Worm (Caenorhabditis elegans): Measurements from ENCODE around the gene asp-3.

Gene asp-3

DNA sequence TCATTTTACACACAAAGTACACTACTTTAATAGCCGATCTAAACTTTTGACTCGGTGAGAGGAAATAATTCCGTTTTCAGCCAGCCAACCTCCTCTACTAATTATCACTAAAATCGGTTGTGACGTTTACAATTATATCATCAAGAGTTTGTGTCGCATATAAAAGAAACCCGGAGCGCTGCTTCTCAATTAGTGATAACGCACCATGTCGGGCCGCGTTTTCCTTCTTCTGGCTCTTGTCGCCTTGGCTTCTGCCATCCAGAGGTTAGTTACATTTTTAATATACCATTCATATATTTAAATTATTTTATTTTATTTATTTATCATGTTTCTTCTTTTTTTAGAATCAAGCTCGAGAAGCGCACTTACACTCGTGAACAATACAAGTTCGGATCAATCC is at the start of gene asp-3:
TSS of gene asp-3 (plus strand) at position 79 of the 400 bp plus-strand sequence.
- no peak for TF ChIP-seq unc-62 (GFP tag; optimal IDR thresholded peaks at IDR 0.05)

DNA sequence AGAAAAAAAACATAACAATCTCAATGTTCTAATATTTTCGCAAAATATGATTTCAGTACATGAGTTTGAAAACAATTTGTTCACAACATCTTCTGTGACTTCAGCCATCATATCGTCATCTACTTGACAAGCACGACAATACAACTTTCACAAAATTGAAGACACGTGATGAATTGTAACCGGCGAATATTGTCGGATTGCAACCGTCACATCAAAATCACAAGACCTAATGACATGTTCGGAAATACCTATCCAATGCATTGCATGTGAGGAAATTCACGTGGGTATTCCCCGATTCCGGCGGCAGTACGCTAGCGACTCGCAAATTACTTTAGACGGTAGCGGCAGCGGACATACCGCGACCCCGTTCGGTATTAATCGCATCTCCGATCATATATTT is 49.3 kb upstream of the asp-3 start:
- TF ChIP-seq unc-62 (GFP tag; optimal IDR thresholded peaks at IDR 0.05) = no peak

DNA sequence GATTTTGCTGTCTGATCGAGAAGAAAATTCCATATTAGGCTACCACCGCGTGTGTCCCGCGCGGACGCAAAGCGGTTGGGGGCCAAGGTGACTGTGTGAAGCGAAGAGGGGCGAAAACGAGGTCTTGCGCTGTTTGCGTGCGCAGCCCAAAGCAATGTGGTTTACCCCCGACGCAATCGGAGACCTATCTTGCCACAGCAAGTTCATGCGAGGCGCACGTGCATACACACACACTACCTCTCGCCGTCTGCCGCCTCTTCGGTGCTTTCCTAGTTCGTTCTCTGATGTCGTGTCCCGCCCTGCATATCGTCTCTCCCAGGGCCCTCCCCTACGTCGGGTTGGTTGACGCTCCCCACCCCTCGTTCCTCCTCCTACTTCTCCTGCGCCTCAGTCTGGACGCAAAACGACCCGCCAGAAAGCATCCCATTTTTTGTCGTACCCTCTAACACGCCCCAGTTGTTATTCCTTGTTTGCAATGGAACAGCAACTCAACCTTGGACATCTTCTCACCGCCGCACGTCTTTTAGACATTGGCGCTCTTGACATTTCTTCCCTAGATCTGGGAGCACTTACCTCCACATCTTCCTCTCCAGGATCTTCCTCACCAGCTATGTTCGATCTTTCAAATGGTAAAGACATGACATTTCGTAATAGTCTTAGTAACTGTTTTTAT is 48.7 kb upstream of the asp-3 start, which contains the start of gene mdl-1:
TSS of gene mdl-1 (plus strand) at position 341 of the 673 bp plus-strand sequence.
- no peak for TF ChIP-seq unc-62 (GFP tag; optimal IDR thresholded peaks at IDR 0.05)

DNA sequence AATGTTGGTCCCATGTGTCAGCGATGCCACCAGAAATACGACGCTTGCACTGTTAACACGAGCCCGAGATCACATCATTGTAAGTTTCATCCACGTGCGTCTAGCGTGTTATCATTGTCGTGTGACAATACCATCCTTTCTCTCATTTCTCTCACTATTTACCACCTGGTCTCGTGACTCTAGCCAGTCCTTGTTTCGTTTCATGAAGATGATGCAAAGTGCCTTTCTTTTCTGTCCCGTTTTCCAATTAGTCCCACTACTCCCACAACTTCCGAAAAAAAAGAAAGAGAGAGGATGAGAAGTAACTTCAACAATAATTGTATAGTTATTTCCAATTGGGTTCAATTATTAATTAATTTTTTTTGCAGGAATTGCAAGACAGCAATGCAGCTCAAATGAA is 48.0 kb upstream of the asp-3 start:
- no peak for TF ChIP-seq unc-62 (GFP tag; optimal IDR thresholded peaks at IDR 0.05)

DNA sequence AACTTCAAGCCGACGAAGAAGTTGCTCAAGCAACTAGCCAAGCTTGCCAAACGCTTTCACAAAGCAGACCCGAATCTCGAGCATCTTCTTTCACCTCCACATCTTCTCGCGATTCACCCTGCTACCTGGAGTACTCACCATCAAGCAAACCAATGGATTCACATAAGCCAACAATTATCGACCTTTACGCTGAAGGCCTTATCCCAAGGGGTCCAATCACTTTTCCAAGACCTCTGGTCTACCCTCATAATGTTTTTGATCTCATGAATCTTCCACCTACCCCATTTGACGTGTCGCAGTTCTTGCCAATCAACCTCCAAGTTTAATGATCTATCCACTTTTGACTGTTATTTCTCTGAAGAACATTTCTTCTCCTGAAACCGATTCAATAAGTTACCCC is 47.5 kb upstream of the asp-3 start:
- no peak for TF ChIP-seq unc-62 (GFP tag; optimal IDR thresholded peaks at IDR 0.05)

DNA sequence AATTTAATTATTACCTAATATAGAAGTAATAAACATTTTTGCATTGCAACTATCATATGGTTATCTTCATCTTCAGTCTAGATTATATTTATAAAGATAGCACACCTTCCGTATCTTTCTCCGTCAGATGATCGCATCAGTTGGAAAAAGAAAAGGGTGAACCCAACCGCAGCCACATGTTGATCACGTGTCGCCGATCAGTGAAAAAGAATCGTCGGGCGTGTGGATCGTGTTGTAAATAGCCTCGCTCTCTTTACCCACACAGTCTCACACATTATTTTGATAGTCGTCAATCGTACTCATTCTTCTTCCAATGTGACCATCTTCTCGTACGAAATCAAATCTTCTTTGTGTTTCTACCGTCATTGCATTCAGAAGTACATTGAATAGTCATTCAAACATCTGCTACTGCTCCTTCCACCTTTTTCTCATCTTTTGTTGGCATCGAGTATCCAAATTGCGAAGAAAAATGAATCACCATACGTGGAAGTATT is 47.0 kb upstream of the asp-3 start:
- no peak for TF ChIP-seq unc-62 (GFP tag; optimal IDR thresholded peaks at IDR 0.05)

DNA sequence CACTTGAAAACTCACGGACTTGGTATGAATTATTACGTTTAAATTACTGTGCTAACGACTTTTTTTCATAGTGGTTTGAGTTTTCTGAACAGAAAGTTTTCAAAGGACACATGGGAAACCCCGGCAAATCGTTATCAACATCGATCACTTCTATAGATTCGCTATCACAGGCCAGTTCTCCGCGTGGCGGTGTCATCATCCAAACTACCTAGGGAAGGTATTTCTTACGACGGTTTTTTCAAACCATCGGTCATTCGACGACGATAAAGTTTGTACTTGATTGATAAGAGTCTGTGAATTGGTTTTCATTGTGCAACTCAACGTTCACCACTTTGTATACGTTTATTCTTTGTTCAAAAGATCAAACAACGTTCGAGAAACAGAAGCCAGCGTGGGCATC is 46.3 kb upstream of the asp-3 start:
- no peak for TF ChIP-seq unc-62 (GFP tag; optimal IDR thresholded peaks at IDR 0.05)

DNA sequence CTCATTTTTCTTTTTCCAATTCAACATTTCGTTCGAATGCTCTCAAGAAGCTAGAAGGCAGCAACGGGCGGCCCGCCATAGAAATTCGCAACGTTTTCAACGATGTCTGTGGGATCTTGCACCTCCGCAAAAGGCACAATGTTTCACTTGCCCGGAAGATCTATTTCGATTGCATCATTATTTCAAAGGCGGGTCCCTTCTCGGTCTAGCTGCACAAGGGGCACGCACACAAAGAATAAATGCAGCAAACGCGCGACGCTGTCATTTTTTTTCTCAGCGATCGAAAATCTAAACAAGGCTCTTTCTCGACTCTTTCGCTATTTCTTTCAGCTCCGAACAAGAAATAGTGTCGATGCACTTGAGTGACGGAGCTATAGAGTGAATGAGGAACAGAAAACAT is 45.9 kb upstream of the asp-3 start:
- TF ChIP-seq unc-62 (GFP tag; optimal IDR thresholded peaks at IDR 0.05) = no peak

DNA sequence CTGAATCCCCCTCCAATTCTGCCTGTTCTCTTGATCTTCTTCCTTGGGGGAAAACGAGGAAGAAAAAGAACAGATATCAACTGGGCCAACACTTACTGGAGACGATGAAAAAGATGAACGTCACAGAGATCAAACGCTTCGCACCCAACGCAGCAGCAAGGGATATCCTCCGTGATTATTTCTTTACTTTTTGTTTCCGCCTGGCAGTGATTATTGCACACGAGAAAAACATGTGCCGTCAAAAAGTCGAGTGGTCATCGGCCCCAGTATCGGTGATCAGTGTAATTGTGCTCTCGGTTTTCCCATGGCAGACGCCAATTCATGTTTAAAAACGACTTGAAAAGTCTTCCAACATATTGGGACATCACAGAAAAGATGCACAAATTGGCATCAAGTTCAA is 45.3 kb upstream of the asp-3 start:
- TF ChIP-seq unc-62 (GFP tag; optimal IDR thresholded peaks at IDR 0.05) = no peak

DNA sequence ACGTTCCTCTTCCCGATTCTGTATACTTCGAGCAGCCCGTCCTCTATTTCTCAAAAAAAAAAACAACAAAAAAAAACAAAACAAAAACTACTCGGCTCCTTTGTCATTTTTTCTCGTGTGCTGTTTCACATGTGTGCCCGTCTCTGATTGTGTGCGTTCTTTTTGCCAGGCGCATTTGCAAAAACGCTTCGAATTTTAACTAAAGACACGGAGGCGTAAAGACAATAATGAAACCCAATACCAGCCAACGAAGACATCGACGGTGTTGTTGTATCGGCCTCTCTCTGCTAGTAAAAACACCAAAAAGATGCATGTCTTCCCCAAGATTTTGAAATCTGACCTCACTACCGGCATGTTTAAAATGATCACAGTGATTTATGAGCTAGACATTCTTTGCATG is 44.0 kb upstream of the asp-3 start:
- TF ChIP-seq unc-62 (GFP tag; optimal IDR thresholded peaks at IDR 0.05) = no peak

DNA sequence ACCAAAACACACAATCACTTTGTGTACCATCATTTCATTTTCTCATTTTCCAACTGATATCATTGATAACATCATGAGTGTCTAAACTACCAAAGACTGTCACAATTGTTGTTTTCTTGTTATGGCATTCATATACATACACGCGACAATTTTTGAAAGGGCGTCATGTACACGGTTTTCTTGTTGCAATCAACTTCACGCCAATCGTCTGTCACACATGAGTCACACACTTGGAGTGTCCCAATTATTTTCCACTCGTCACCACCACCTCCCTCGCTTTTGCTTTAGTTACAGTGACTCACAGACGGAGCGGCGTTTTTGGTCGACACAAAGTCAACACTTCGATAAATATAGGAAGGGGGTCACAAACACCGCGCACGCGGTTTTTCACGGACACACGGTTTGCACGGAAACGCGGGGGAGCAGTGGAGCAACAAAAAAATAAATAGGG is 42.9 kb upstream of the asp-3 start:
- TF ChIP-seq unc-62 (GFP tag; optimal IDR thresholded peaks at IDR 0.05) = no peak

DNA sequence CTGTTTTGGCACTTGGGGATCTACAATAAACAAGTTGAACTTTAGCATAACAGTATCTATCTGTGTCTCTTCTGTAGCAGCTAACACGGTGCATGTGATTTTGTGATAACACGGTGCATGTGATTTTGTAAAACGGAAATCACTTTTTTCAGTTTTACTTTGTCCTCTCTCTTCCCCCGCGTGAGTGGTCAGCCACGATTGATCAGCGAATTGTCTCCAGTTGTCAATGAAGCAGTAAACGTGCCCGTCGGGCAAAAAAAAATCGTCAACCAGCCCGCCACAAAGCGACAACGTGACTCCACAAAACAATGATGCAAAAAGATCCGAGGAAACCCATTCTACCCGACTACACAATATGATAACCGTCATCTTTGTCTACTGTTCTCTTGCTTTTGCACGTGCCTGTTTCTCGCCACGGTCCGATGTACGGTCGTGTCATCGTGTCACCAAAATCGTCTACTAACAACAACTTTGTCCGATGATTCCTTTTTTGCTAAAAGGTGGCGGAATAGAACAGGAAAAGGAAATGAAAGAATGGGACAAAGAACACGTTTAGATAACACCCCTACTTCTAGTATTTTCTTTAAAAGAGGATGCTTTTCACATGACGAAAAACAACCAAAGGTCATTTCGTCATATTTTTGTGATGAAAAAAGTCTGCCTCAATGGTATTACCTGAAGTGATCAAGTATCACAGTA is 41.6 kb upstream of the asp-3 start:
- no peak for TF ChIP-seq unc-62 (GFP tag; optimal IDR thresholded peaks at IDR 0.05)

DNA sequence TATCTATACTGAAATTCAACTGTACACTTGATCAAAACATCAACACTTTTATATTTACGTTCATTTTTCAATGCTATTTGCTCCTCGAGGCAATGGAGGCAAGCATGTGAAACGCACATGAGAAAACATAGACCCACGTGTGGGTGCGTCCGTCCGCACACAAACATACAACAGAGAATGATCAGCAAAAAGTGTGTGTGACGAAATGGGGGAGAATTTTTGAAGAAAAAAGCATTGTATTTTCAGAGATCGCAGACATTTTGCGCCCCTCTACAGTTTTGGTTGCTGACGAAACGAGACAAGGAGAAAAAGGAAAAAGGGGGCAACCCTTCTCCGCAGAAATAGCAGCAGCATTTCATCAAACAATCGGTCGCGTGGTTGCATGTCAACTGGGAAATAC is 40.7 kb upstream of the asp-3 start:
- TF ChIP-seq unc-62 (GFP tag; optimal IDR thresholded peaks at IDR 0.05) = no peak

DNA sequence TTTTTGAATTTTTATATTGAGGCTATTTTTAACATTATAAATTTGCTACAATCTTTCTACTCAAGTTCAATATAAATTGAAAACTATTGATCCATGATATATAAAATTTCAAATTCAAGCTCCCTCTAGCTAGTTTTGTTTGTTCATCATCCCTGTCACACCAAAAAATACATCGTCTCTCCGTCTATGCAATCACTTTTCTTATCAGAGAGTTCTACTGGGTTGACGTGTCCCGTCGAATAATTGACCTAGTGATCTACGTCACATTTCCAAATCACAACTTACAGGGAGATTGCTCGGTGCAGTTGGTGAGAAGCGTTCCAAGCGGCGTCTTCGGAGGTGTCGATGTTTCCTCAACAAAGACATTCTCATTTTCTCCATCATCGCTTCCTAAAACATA is 29.7 kb upstream of the asp-3 start:
- no peak for TF ChIP-seq unc-62 (GFP tag; optimal IDR thresholded peaks at IDR 0.05)

DNA sequence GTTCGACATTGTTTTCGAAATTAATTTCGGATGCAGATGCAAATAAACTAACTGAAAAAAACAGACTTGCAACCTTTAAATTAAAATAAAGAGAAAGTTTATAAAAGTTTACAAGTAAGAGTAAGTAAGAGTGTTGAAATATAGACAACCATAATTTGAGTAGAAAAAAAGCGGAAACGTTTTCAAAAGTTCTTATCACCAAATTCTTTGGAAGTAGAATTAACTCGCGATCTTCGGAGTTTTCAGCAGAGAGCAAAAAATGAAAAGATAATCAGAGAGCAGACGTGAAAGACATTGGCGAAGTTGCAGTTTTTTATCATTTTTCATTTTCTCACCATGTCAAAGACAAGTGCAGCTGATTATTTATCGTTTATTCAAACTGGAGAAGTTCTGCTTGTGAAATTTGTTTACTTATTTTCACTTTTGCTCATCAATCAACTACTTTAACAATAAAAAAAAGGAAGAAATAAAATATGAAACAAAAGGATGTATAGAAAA is 29.1 kb upstream of the asp-3 start, which contains the start of gene abts-4:
TSS of gene abts-4 (minus strand) at position 51 of the 498 bp plus-strand sequence.
- no peak for TF ChIP-seq unc-62 (GFP tag; optimal IDR thresholded peaks at IDR 0.05)

DNA sequence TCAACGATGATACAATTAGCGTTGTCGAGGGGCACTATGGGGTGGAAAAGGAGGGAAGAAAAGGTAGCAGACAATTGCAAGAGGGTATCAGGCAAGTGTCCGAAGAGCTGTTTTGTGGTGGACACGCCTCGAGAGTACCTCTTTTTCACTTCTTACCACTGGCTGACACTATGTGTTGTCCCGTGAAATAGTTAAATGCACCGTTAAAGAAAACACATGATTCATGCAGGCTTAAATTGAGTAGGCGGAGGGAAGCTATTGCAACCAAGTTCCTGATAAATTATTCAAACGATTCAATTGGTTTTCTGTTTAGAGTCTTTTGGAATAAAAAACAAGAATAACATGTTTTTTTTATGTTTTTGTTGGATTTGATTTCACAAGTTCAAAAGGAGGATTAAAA is 12.8 kb upstream of the asp-3 start, which contains the start of gene irk-1:
TSS of gene irk-1 (minus strand) at position 101 of the 400 bp plus-strand sequence.
- no peak for TF ChIP-seq unc-62 (GFP tag; optimal IDR thresholded peaks at IDR 0.05)

DNA sequence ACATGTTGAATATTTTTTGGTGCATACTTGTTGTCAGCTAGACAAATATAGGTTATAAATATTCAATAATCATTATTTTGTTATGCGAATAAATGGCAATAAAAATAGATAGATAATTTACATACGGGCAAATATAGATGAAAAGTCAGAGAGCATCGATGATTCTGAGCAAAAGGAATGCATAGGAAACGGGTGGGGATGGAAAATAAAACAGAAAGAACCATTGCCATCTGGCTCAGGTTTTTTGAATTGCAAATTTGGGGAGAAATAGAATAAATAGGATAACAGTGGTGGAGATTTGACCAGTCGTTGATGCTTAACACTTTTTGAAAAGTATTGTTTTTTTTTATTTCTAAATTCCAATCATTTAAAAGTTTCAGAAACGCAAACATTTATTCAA is 8.0 kb upstream of the asp-3 start, which contains the start of gene idpp-6:
TSS of gene idpp-6 (plus strand) at position 301 of the 400 bp plus-strand sequence.
- no peak for TF ChIP-seq unc-62 (GFP tag; optimal IDR thresholded peaks at IDR 0.05)
